Fruit fly (Drosophila melanogaster): ENCODE results near the gene CG32485.

Gene CG32485

DNA sequence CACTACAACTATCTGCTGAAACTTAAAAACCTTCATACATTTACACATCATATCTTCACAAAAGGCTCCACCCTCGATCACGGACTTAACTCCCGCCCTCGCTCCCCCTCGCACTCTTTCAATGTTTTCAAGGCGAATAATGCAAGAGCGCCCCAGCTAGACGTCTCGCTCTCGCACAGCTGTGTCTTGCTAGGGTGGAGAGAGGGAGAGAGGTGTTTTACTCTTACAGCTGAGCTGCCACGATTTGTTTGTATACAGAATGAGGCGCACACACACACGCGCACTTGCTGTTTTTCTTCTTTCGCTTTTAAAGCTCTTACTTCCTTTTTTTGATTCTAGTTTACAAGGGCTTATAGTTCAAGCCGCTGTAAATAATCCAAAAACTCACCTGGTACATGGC is 19.7 kb downstream of the CG32485 start (continued):
- TF ChIP-seq CG11294 (GFP tag; IDR thresholded peaks at IDR 0.05) = no peak
- no peak for TF ChIP-seq fd85E (GFP tag; optimal IDR thresholded peaks at IDR 0.05)

DNA sequence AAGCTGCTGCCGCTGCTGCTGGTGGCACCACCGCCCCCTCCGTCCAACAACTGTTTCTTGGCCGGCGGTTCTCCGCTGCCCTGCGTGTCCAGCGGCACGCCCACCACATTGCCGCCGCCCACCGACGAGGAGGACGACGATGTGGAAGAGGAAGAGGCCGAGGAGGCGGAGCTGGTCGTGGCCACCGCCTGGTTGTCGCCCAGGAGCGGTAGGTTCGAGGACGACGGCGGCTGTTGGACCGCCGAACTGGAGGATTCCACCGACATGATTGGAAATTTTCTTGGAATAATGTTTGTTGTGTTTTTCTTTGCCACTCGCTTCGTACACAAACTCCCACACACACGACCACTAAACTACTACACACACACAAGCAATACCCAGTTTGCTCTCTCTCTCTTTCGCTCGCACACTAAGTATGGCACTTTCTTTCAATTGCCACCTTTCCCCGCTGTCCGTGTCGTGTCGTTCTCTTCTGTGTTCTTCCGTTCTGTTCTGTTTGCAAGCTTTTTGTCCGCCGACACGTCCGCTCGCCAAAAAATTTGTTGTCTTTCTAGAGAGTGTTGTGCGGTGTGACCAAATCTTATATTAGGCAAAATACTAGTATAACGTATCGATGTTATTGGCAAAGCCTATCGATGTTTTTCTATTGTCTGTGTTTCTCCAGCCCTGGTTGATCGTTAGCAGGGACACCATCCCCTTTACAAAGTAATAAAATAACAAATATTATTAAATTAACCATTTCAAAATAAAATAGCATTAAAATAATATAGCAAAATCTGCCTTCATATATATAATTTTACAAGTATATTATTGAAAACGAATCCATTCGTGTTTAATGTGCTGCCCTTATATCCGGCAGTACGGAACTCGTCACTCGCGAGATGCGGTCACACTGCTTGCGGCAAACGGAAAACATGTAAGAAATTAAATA is 20.4 kb downstream of the CG32485 start, which contains the start of the genes CG32486 and PAN3:
TSS of gene CG32486 (minus strand) at position 566 of the 931 bp plus-strand sequence.
TSS of gene PAN3 (plus strand) at position 860 of the 931 bp plus-strand sequence.
- TF ChIP-seq CG16779 (tag; optimal IDR thresholded peaks at IDR 0.05) (peak; percentile 54), Ets21C (GFP tag; optimal IDR thresholded peaks at IDR 0.05) (no peak), CG10631 (GFP tag; optimal IDR thresholded peaks at IDR 0.05) (peak; percentile 16), fd59A (GFP tag; optimal IDR thresholded peaks at IDR 0.05) (no peak), Sox14 (GFP tag; optimal IDR thresholded peaks at IDR 0.05) (peak; percentile 60), CG11762 (GFP tag; optimal IDR thresholded peaks at IDR 0.05; ENCODE audit: insufficient read depth) (no peak), CG8119 (GFP tag; IDR thresholded peaks at IDR 0.05) (peak; percentile 32; the same call in 1 of the 3 replicates), fd85E (GFP tag; optimal IDR thresholded peaks at IDR 0.05) (peak; percentile 52), Sox15 (GFP tag; optimal IDR thresholded peaks at IDR 0.05) (no peak), CG3032 (tag; optimal IDR thresholded peaks at IDR 0.05) (peak; percentile 24), eg (GFP tag; IDR thresholded peaks at IDR 0.05) (peak; percentile 47; the same call in 2 of the 3 replicates), CG6276 (GFP tag; optimal IDR thresholded peaks at IDR 0.05) (no peak), CG9139 (GFP tag; optimal IDR thresholded peaks at IDR 0.05) (peak; percentile 58), Eip78C (GFP tag) (peak; percentile 78), Blimp-1 (GFP tag; optimal IDR thresholded peaks at IDR 0.05) (no peak), Hr38 (GFP tag; optimal IDR thresholded peaks at IDR 0.05) (no peak), CG34406 (GFP tag; optimal IDR thresholded peaks at IDR 0.05) (no peak), CG4318 (GFP tag; optimal IDR thresholded peaks at IDR 0.05) (no peak), CG6163 (GFP tag; IDR thresholded peaks at IDR 0.05) (peak; percentile 81), CG6792 (GFP tag; optimal IDR thresholded peaks at IDR 0.05) (no peak), Met (GFP tag; optimal IDR thresholded peaks at IDR 0.05) (peak; percentile 6), Eip75B (GFP tag; optimal IDR thresholded peaks at IDR 0.05) (peak; percentile 41), Hr4 (GFP tag; optimal IDR thresholded peaks at IDR 0.05) (no peak), achi (GFP tag; optimal IDR thresholded peaks at IDR 0.05) (no peak), Gug (GFP tag; IDR thresholded peaks at IDR 0.05) (no peak), CG6808 (GFP tag; optimal IDR thresholded peaks at IDR 0.05) (no peak), CG8319 (GFP tag; optimal IDR thresholded peaks at IDR 0.05) (no peak), lz (GFP tag; optimal IDR thresholded peaks at IDR 0.05) (no peak), esn (GFP tag; optimal IDR thresholded peaks at IDR 0.05) (peak; percentile 38), cyc (GFP tag; optimal IDR thresholded peaks at IDR 0.05) (no peak), vri (GFP tag; optimal IDR thresholded peaks at IDR 0.05) (peak; percentile 82), Hr39 (GFP tag; optimal IDR thresholded peaks at IDR 0.05) (no peak), CG10669 (GFP tag; optimal IDR thresholded peaks at IDR 0.05) (no peak), net (GFP tag; optimal IDR thresholded peaks at IDR 0.05) (peak; percentile 65), topi (GFP tag; optimal IDR thresholded peaks at IDR 0.05) (peak; percentile 11), dac (GFP tag; optimal IDR thresholded peaks at IDR 0.05) (no peak), acj6 (GFP tag; optimal IDR thresholded peaks at IDR 0.05) (no peak), CG7368 (GFP tag; optimal IDR thresholded peaks at IDR 0.05) (peak; percentile 1), pdm3 (GFP tag; optimal IDR thresholded peaks at IDR 0.05) (no peak), Smox (GFP tag; optimal IDR thresholded peaks at IDR 0.05) (peak; percentile 21), dsx (GFP tag; optimal IDR thresholded peaks at IDR 0.05; ENCODE audit: poor library complexity, severe bottlenecking) (peak; percentile 96), Eip93F (GFP tag; optimal IDR thresholded peaks at IDR 0.05) (no peak), Lpt (GFP tag; optimal IDR thresholded peaks at IDR 0.05) (peak; percentile 61), CG15336 (GFP tag; IDR thresholded peaks at IDR 0.05) (peak; percentile 64; the same call in 1 of the 2 replicates), OdsH (GFP tag; optimal IDR thresholded peaks at IDR 0.05) (no peak), CG31627 (GFP tag; optimal IDR thresholded peaks at IDR 0.05) (no peak), CG6854 (GFP tag; optimal IDR thresholded peaks at IDR 0.05) (peak; percentile 56)

Measured in whole organism, prepupa.